Worm (Caenorhabditis elegans) whole organism, young adult: ENCODE results near the gene rnp-7.

ENCODE experiments used
- B0019.2 ChIP-seq: fragments of 200-800 bp; sonication (Bioruptor generic); conservative IDR thresholded peaks from 2 replicates; pipeline ENCODE4 v1.3.6; 2022; ENCODE audit warnings: missing genetic modification reagents, missing genetic modification characterization, missing compliant biosample characterization
- B0035.1 ChIP-seq: sonication (generic microtip); optimal IDR thresholded peaks from 2 replicates; lab custom pipeline; 2016; ENCODE audit warnings: missing genetic modification characterization, mild to moderate bottlenecking, missing compliant biosample characterization, missing genotype, missing genetic modification reagents
- C17E4.6 ChIP-seq: fragments of 200-800 bp; sonication (Bioruptor generic); IDR thresholded peaks from 2 replicates; pipeline ENCODE4 v1.3.6; 2022; ENCODE audit warnings: missing genetic modification reagents, missing genetic modification characterization, missing compliant biosample characterization
- D2030.7 ChIP-seq: fragments of 200-800 bp; sonication (Bioruptor generic); IDR thresholded peaks from 2 replicates; pipeline ENCODE4 v1.3.6; 2022; ENCODE audit warnings: missing genetic modification reagents, missing genetic modification characterization, missing compliant biosample characterization
- F22D6.2 ChIP-seq: sonication (generic microtip); optimal IDR thresholded peaks from 2 replicates; lab custom pipeline; 2016; ENCODE audit warnings: mild to moderate bottlenecking, missing genetic modification characterization, missing compliant biosample characterization
- F23B12.7 ChIP-seq: sonication (generic microtip); optimal IDR thresholded peaks from 2 replicates; lab custom pipeline; 2017; ENCODE audit warnings: missing genetic modification characterization, mild to moderate bottlenecking, missing compliant biosample characterization, antibody characterized with exemption, moderate library complexity; ENCODE audit not compliant: insufficient read depth
- F33H1.4 ChIP-seq: fragments of 200-800 bp; sonication (Bioruptor generic); IDR thresholded peaks from 2 replicates; pipeline ENCODE4 v1.3.6; 2022; ENCODE audit warnings: missing genetic modification reagents, missing genetic modification characterization, missing compliant biosample characterization
- F52B5.7 ChIP-seq: sonication (generic microtip); optimal IDR thresholded peaks from 2 replicates; lab custom pipeline; 2016; ENCODE audit warnings: mild to moderate bottlenecking, missing genetic modification characterization, missing compliant biosample characterization
- T07F8.4 ChIP-seq: sonication (generic microtip); optimal IDR thresholded peaks from 2 replicates; lab custom pipeline; 2016; ENCODE audit warnings: mild to moderate bottlenecking, missing genetic modification characterization, moderate library complexity, missing compliant biosample characterization
- T26A5.8 ChIP-seq: sonication (generic microtip); optimal IDR thresholded peaks from 2 replicates; lab custom pipeline; 2016; ENCODE audit warnings: missing genetic modification characterization, missing compliant biosample characterization
- Y53G8AR.9 ChIP-seq: fragments of 200-800 bp; sonication (Bioruptor generic); conservative IDR thresholded peaks from 2 replicates; pipeline ENCODE4 v1.3.6; 2022; ENCODE audit warnings: missing genetic modification reagents, missing genetic modification characterization, missing compliant biosample characterization
- Y56A3A.18 ChIP-seq: fragments of 200-800 bp; sonication (Bioruptor generic); IDR thresholded peaks from 2 replicates; pipeline ENCODE4 v1.3.6; 2022; ENCODE audit warnings: missing genetic modification reagents, missing genetic modification characterization, missing compliant biosample characterization
- Y79H2A.3 ChIP-seq: fragments of 200-800 bp; sonication (Bioruptor generic); conservative IDR thresholded peaks from 2 replicates; pipeline ENCODE4 v1.3.6; 2022; ENCODE audit warnings: missing genetic modification reagents, missing genetic modification characterization, missing compliant biosample characterization
- ZK185.1 ChIP-seq: sonication (generic microtip); optimal IDR thresholded peaks from 2 replicates; lab custom pipeline; 2016; ENCODE audit warnings: mild to moderate bottlenecking, missing genetic modification characterization, missing compliant biosample characterization; ENCODE audit not compliant: poor library complexity, severe bottlenecking
- aptf-2 ChIP-seq: fragments of 200-800 bp; sonication (Bioruptor generic); conservative IDR thresholded peaks from 2 replicates; pipeline ENCODE4 v1.3.6; 2022; ENCODE audit warnings: missing genetic modification reagents, missing genetic modification characterization, missing compliant biosample characterization
- aptf-3 ChIP-seq: fragments of 200-800 bp; sonication (Bioruptor generic); IDR thresholded peaks from 2 replicates; pipeline ENCODE4 v1.3.6; 2022; ENCODE audit warnings: missing genetic modification characterization, missing compliant biosample characterization
- atf-7 ChIP-seq: sonication (generic microtip); optimal IDR thresholded peaks from 2 replicates; lab custom pipeline; 2017; ENCODE audit warnings: mild to moderate bottlenecking, missing genetic modification characterization, missing compliant biosample characterization
- attf-5 ChIP-seq: fragments of 200-800 bp; sonication (Bioruptor generic); optimal IDR thresholded peaks from 2 replicates; lab custom pipeline; 2018; ENCODE audit warnings: mild to moderate bottlenecking, missing genetic modification characterization, missing compliant biosample characterization
- cebp-1 ChIP-seq, 2 experiments: fragments of 200-800 bp in 1 of 2; sonication (Bioruptor generic) in 1 of 2; sonication (generic microtip) in 1 of 2; IDR thresholded peaks in 1 of 2; optimal IDR thresholded peaks in 1 of 2; 2 replicates each; pipeline versions ENCODE4 v1.3.6 to Lab custom; 2017 to 2022; ENCODE audit warnings: missing compliant biosample characterization in 2 of 2, missing genetic modification characterization in 2 of 2, mild to moderate bottlenecking in 1 of 2, missing genetic modification reagents in 1 of 2, moderate library complexity in 1 of 2
- cebp-2 ChIP-seq: fragments of 200-800 bp; sonication (Bioruptor generic); IDR thresholded peaks from 2 replicates; pipeline ENCODE4 v1.3.6; 2022; ENCODE audit warnings: missing genetic modification characterization, missing compliant biosample characterization
- ceh-40 ChIP-seq: fragments of 200-800 bp; sonication (Bioruptor generic); IDR thresholded peaks from 2 replicates; pipeline ENCODE4 v1.3.6; 2022; ENCODE audit warnings: missing genetic modification characterization, missing compliant biosample characterization
- ceh-79 ChIP-seq: sonication (generic microtip); optimal IDR thresholded peaks from 2 replicates; lab custom pipeline; 2017; ENCODE audit warnings: mild to moderate bottlenecking, missing genetic modification characterization, missing compliant biosample characterization
- ceh-91 ChIP-seq: fragments of 200-800 bp; sonication (Bioruptor generic); IDR thresholded peaks from 2 replicates; pipeline ENCODE4 v1.3.6; 2022; ENCODE audit warnings: missing genetic modification reagents, missing genetic modification characterization, missing compliant biosample characterization
- dox-1 ChIP-seq: fragments of 200-800 bp; sonication (Bioruptor generic); IDR thresholded peaks from 2 replicates; pipeline ENCODE4 v1.3.6; 2022; ENCODE audit warnings: missing genetic modification reagents, missing genetic modification characterization, missing compliant biosample characterization
- egl-18 ChIP-seq: fragments of 200-800 bp; sonication (Bioruptor generic); IDR thresholded peaks from 2 replicates; pipeline ENCODE4 v1.3.6; 2022; ENCODE audit warnings: missing genetic modification reagents, missing genetic modification characterization, missing compliant biosample characterization
- egrh-3 ChIP-seq: fragments of 200-800 bp; sonication (Bioruptor generic); IDR thresholded peaks from 2 replicates; pipeline ENCODE4 v1.3.6; 2022; ENCODE audit warnings: missing genetic modification reagents, missing genetic modification characterization, missing compliant biosample characterization
- ekl-4 ChIP-seq: fragments of 200-800 bp; sonication (Bioruptor generic); IDR thresholded peaks from 2 replicates; pipeline ENCODE4 v1.3.6; 2022; ENCODE audit warnings: missing genetic modification reagents, missing genetic modification characterization, missing compliant biosample characterization
- him-1 ChIP-seq: sonication (generic microtip); optimal IDR thresholded peaks from 2 replicates; lab custom pipeline; 2016; ENCODE audit warnings: missing genotype, missing genetic modification reagents, missing genetic modification characterization, missing compliant biosample characterization
- let-526 ChIP-seq: fragments of 200-800 bp; sonication (Bioruptor generic); IDR thresholded peaks from 2 replicates; pipeline ENCODE4 v1.3.6; 2022; ENCODE audit warnings: missing genetic modification reagents, missing genetic modification characterization, missing compliant biosample characterization
- let-607 ChIP-seq, 2 experiments: fragments of 200-800 bp in 1 of 2; sonication (Bioruptor generic) in 1 of 2; sonication (generic microtip) in 1 of 2; optimal IDR thresholded peaks; 2 replicates each; lab custom pipeline; 2016 to 2018; ENCODE audit warnings: mild to moderate bottlenecking in 2 of 2, missing compliant biosample characterization in 2 of 2, missing genetic modification characterization in 2 of 2, moderate library complexity in 2 of 2, missing genotype in 1 of 2
- lin-26 ChIP-seq: fragments of 200-800 bp; sonication (Bioruptor generic); IDR thresholded peaks from 2 replicates; pipeline ENCODE4 v1.3.6; 2022; ENCODE audit warnings: missing genetic modification reagents, missing genetic modification characterization, missing compliant biosample characterization
- lin-35 ChIP-seq, 3 experiments: fragments of 150-350 bp in 2 of 3; sonication (generic microtip) in 1 of 3; optimal IDR thresholded peaks; 2 replicates each; lab custom pipeline; 2014 to 2018; ENCODE audit warnings: missing biosample characterization in 3 of 3, missing genetic modification characterization in 3 of 3, missing genetic modification reagents in 3 of 3
- madf-8 ChIP-seq: fragments of 200-800 bp; sonication (Bioruptor generic); conservative IDR thresholded peaks from 2 replicates; pipeline ENCODE4 v1.3.6; 2022; ENCODE audit warnings: missing genetic modification reagents, missing genetic modification characterization, missing compliant biosample characterization
- mcd-1 ChIP-seq: fragments of 200-800 bp; sonication (Bioruptor generic); IDR thresholded peaks from 2 replicates; pipeline ENCODE4 v1.3.6; 2022; ENCODE audit warnings: missing genetic modification reagents, missing genetic modification characterization, missing compliant biosample characterization
- mel-28 ChIP-seq: sonication (generic microtip); optimal IDR thresholded peaks from 2 replicates; lab custom pipeline; 2016; ENCODE audit warnings: borderline replicate concordance, mild to moderate bottlenecking, missing genetic modification characterization, missing compliant biosample characterization
- nfya-1 ChIP-seq: sonication (generic microtip); optimal IDR thresholded peaks from 2 replicates; lab custom pipeline; 2017; ENCODE audit warnings: antibody characterized with exemption, missing compliant biosample characterization, missing genetic modification characterization, borderline replicate concordance; ENCODE audit not compliant: insufficient read depth
- nhr-80 ChIP-seq: sonication (generic microtip); optimal IDR thresholded peaks from 2 replicates; lab custom pipeline; 2016; ENCODE audit warnings: missing genetic modification characterization, missing compliant biosample characterization
- pbrm-1 ChIP-seq: fragments of 200-800 bp; sonication (Bioruptor generic); IDR thresholded peaks from 2 replicates; pipeline ENCODE4 v1.3.6; 2022; ENCODE audit warnings: missing genetic modification reagents, missing genetic modification characterization, missing compliant biosample characterization
- rcor-1 ChIP-seq: fragments of 200-800 bp; sonication (Bioruptor generic); IDR thresholded peaks from 2 replicates; pipeline ENCODE4 v1.3.6; 2022; ENCODE audit warnings: missing genetic modification reagents, missing genetic modification characterization, missing compliant biosample characterization
- sdz-38 ChIP-seq: sonication (generic microtip); optimal IDR thresholded peaks from 2 replicates; lab custom pipeline; 2016; ENCODE audit warnings: missing genotype, missing genetic modification characterization, missing compliant biosample characterization
- snpc-3.4 ChIP-seq: sonication (generic microtip); optimal IDR thresholded peaks from 2 replicates; lab custom pipeline; 2017; ENCODE audit warnings: missing genetic modification characterization, mild to moderate bottlenecking, missing compliant biosample characterization, antibody characterized with exemption, moderate library complexity, missing genotype, missing genetic modification reagents
- sptf-2 ChIP-seq: fragments of 200-800 bp; sonication (Bioruptor generic); optimal IDR thresholded peaks from 2 replicates; lab custom pipeline; 2018; ENCODE audit warnings: mild to moderate bottlenecking, missing genetic modification characterization, missing compliant biosample characterization
- tbx-9 ChIP-seq: sonication (generic microtip); optimal IDR thresholded peaks from 2 replicates; lab custom pipeline; 2016; ENCODE audit warnings: borderline replicate concordance, missing genetic modification characterization, inconsistent platforms, missing compliant biosample characterization
- tlf-1 ChIP-seq: fragments of 200-800 bp; sonication (Bioruptor generic); optimal IDR thresholded peaks from 2 replicates; lab custom pipeline; 2018; ENCODE audit warnings: mild to moderate bottlenecking, missing genetic modification characterization, missing compliant biosample characterization
- unc-130 ChIP-seq: sonication (generic microtip); optimal IDR thresholded peaks from 2 replicates; lab custom pipeline; 2016; ENCODE audit warnings: missing genetic modification reagents, missing genetic modification characterization, missing compliant biosample characterization
- zfh-2 ChIP-seq: fragments of 200-800 bp; sonication (Bioruptor generic); conservative IDR thresholded peaks from 2 replicates; pipeline ENCODE4 v1.3.6; 2022; ENCODE audit warnings: missing genetic modification reagents, missing genetic modification characterization, missing compliant biosample characterization
- ztf-22 ChIP-seq: fragments of 200-800 bp; sonication (Bioruptor generic); optimal IDR thresholded peaks from 2 replicates; lab custom pipeline; 2018; ENCODE audit warnings: mild to moderate bottlenecking, missing genetic modification characterization, moderate library complexity, missing compliant biosample characterization
- ztf-25 ChIP-seq: fragments of 200-800 bp; sonication (Bioruptor generic); IDR thresholded peaks from 2 replicates; pipeline ENCODE4 v1.3.6; 2022; ENCODE audit warnings: missing genetic modification reagents, missing genetic modification characterization, missing compliant biosample characterization

Gene rnp-7

DNA sequence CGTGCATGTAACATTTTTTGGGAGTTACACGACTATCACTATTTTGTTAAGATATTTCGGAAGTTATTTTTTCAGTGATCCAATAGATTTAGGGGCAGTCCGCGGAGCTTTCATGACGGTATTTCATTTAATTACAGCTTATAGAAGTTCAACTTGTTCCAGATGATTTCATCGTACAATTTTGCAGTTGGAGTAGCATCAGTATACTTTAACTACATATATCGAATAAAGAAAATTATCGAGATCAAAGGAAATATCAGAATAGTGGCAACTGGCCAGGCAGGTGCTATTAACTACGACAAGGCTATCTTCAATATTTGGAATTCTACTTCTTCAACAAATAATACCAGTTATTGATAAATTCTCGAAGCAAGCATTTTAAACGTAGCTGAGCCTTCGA is 17.5 kb upstream of the rnp-7 start (continued):
- peak; percentile 3 for TF ChIP-seq snpc-3.4
- no peak for TF ChIP-seq let-526 (GFP tag; lab: Robert Waterston, UW)
- TF ChIP-seq egl-18 (GFP tag; lab: Robert Waterston, UW), result no peak
- TF ChIP-seq ekl-4, result peak; percentile 86
- TF ChIP-seq aptf-3 (GFP tag; lab: Robert Waterston, UW), result 0 out of 2 replicates have a peak, but pooled peaks have one; percentile 10
- no peak for TF ChIP-seq lin-35 (GFP tag; optimal IDR thresholded peaks at IDR 0.05; lab: Kevin White, UChicago)
- TF ChIP-seq B0019.2 (GFP tag; lab: Robert Waterston, UW), result no peak
- no peak for TF ChIP-seq atf-7 (tag; lab: Kevin White, UChicago)
- TF ChIP-seq tlf-1, result peak; percentile 66
- TF ChIP-seq nhr-80 (tag; lab: Kevin White, UChicago), result no peak
- no peak for TF ChIP-seq cebp-1 (GFP tag; IDR thresholded peaks at IDR 0.05; lab: Robert Waterston, UW)
- TF ChIP-seq cebp-1 (tag; optimal IDR thresholded peaks at IDR 0.05; lab: Kevin White, UChicago), result peak; percentile 54
- no peak for TF ChIP-seq zfh-2
- no peak for TF ChIP-seq ZK185.1 (tag; lab: Kevin White, UChicago)
- TF ChIP-seq aptf-2 (GFP tag; lab: Robert Waterston, UW), result no peak
- TF ChIP-seq attf-5 (GFP tag; lab: Kevin White, UChicago), result no peak
- TF ChIP-seq T26A5.8 (tag; lab: Kevin White, UChicago), result no peak
- no peak for TF ChIP-seq cebp-2 (GFP tag; lab: Robert Waterston, UW)
- no peak for TF ChIP-seq him-1
- peak; percentile 45; the same call in 1 of the 2 replicates for TF ChIP-seq Y56A3A.18 (GFP tag; lab: Robert Waterston, UW)
- no peak for TF ChIP-seq sptf-2 (GFP tag; lab: Kevin White, UChicago)
- no peak for TF ChIP-seq nfya-1 (tag; lab: Kevin White, UChicago)
- TF ChIP-seq F33H1.4 (GFP tag; lab: Robert Waterston, UW), result peak; percentile 49
- no peak for TF ChIP-seq tbx-9 (tag; lab: Kevin White, UChicago)
- TF ChIP-seq D2030.7 (GFP tag; lab: Robert Waterston, UW), result 0 out of 2 replicates have a peak, but pooled peaks have one; percentile 36
- no peak for TF ChIP-seq T07F8.4 (tag; lab: Kevin White, UChicago)
- peak; percentile 51; the same call in 1 of the 2 replicates for TF ChIP-seq pbrm-1 (GFP tag; lab: Robert Waterston, UW)
- TF ChIP-seq F22D6.2 (tag; lab: Kevin White, UChicago), result no peak
- no peak for TF ChIP-seq dox-1 (GFP tag; lab: Robert Waterston, UW)
- no peak for TF ChIP-seq F23B12.7
- TF ChIP-seq let-607 (tag; optimal IDR thresholded peaks at IDR 0.05; lab: Kevin White, UChicago), result no peak
- peak; percentile 78 for TF ChIP-seq lin-26
- TF ChIP-seq ztf-25, result no peak
- 0 out of 2 replicates have a peak, but pooled peaks have one; percentile 53 for TF ChIP-seq Y53G8AR.9 (GFP tag; lab: Robert Waterston, UW)
- TF ChIP-seq mcd-1, result peak; percentile 41; the same call in 1 of the 2 replicates
- TF ChIP-seq unc-130, result no peak
- no peak for TF ChIP-seq mel-28 (tag; lab: Kevin White, UChicago)
- TF ChIP-seq Y79H2A.3 (GFP tag; lab: Robert Waterston, UW), result no peak
- no peak for TF ChIP-seq egrh-3
- TF ChIP-seq B0035.1 (tag; lab: Kevin White, UChicago), result no peak
- peak; percentile 8 for TF ChIP-seq F52B5.7 (tag; lab: Kevin White, UChicago)
- no peak for TF ChIP-seq ceh-91 (GFP tag; lab: Robert Waterston, UW)
- TF ChIP-seq rcor-1 (GFP tag; lab: Robert Waterston, UW), result no peak
- no peak for TF ChIP-seq ceh-40 (GFP tag; lab: Robert Waterston, UW)
- TF ChIP-seq sdz-38 (tag; lab: Kevin White, UChicago), result no peak
- no peak for TF ChIP-seq C17E4.6 (GFP tag; lab: Robert Waterston, UW)
- TF ChIP-seq ceh-79, result no peak
- TF ChIP-seq madf-8 (GFP tag; lab: Robert Waterston, UW), result no peak
- TF ChIP-seq ztf-22, result no peak
